Fruit fly (Drosophila melanogaster): ENCODE results near the gene mei-217.

DNA sequence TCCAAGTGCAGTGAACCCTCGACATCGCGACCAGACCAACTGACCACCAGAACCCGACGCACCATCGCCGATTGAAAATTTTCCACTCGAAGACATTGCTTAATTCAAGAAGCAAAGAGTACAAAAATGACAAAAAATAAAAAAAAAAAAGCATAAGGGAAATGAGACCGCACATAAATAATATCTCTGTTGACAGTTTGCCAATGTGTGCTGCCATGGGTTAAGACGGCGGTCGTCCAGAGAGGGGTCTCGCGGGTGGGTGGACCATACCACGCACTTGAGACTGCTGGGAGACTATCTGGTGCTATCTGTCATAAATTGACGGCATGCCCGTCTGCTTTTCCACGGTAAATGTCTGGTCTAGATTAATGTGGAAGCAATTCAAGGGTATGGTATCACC, 49.4 kb downstream of the mei-217 start:
- TF ChIP-seq gcm2 (GFP tag; optimal IDR thresholded peaks at IDR 0.05) (no peak), Bdp1 (GFP tag; optimal IDR thresholded peaks at IDR 0.05) (no peak)
